Worm (Caenorhabditis elegans): ENCODE results near the gene C24D10.5.

ce11 chrIV:5103229-5103894 is 46.5 kb upstream of the C24D10.5 start, which contains the start of gene C02B10.3:
- TF ChIP-seq nhr-21 (tag; optimal IDR thresholded peaks at IDR 0.05) (no peak), nhr-237 (tag; optimal IDR thresholded peaks at IDR 0.05) (no peak), ceh-82 (tag; optimal IDR thresholded peaks at IDR 0.05) (no peak), snpc-4 (tag; optimal IDR thresholded peaks at IDR 0.05) (no peak), lsy-2 (tag; optimal IDR thresholded peaks at IDR 0.05) (peak in 1 of 2 experiments; percentile 68), ztf-1 (GFP tag; conservative IDR thresholded peaks at IDR 0.05) (no peak)

Data from whole organism, L2 larva.